Worm (Caenorhabditis elegans) whole organism, late embryonic: Measurements from ENCODE around the gene C24H12.1.

Experiments used
- F13H6.1 ChIP-seq: sonication (generic microtip); optimal IDR thresholded peaks from 2 replicates; lab custom pipeline; 2016; ENCODE audit warnings: missing genetic modification characterization, missing compliant biosample characterization
- T23F11.4 ChIP-seq: fragments of 200-800 bp; sonication (Bioruptor generic); optimal IDR thresholded peaks from 2 replicates; lab custom pipeline; 2018; ENCODE audit warnings: mild to moderate bottlenecking, missing genetic modification characterization, missing compliant biosample characterization
- Y22D7AL.16 ChIP-seq: sonication (generic microtip); optimal IDR thresholded peaks from 2 replicates; lab custom pipeline; 2016; ENCODE audit warnings: missing genetic modification characterization, missing compliant biosample characterization
- ama-1 ChIP-seq: fragments of 150-350 bp; optimal IDR thresholded peaks from 2 replicates; lab custom pipeline; 2014
- ceh-30 ChIP-seq: fragments of 150-350 bp; optimal IDR thresholded peaks from 2 replicates; lab custom pipeline; 2014; ENCODE audit warnings: missing biosample characterization, missing genetic modification characterization
- hlh-13 ChIP-seq: fragments of 200-800 bp; sonication (Bioruptor generic); optimal IDR thresholded peaks from 2 replicates; lab custom pipeline; 2018; ENCODE audit warnings: mild to moderate bottlenecking, missing genetic modification characterization, missing compliant biosample characterization
- hlh-15 ChIP-seq: sonication (generic microtip); optimal IDR thresholded peaks from 2 replicates; lab custom pipeline; 2016; ENCODE audit warnings: missing genetic modification characterization, missing compliant biosample characterization
- hlh-8 ChIP-seq: sonication (generic microtip); optimal IDR thresholded peaks from 2 replicates; lab custom pipeline; 2016; ENCODE audit warnings: missing genotype, missing genetic modification characterization, missing compliant biosample characterization
- nhr-11 ChIP-seq: fragments of 150-350 bp; optimal IDR thresholded peaks from 2 replicates; lab custom pipeline; 2014; ENCODE audit warnings: missing biosample characterization, missing genetic modification characterization
- pha-4 ChIP-seq: fragments of 150-350 bp; optimal IDR thresholded peaks from 2 replicates; lab custom pipeline; 2018; ENCODE audit warnings: missing biosample characterization, missing genetic modification reagents, missing genetic modification characterization
- tbx-7 ChIP-seq: sonication (generic microtip); optimal IDR thresholded peaks from 2 replicates; lab custom pipeline; 2016; ENCODE audit warnings: missing genotype, missing genetic modification characterization, missing compliant biosample characterization

DNA sequence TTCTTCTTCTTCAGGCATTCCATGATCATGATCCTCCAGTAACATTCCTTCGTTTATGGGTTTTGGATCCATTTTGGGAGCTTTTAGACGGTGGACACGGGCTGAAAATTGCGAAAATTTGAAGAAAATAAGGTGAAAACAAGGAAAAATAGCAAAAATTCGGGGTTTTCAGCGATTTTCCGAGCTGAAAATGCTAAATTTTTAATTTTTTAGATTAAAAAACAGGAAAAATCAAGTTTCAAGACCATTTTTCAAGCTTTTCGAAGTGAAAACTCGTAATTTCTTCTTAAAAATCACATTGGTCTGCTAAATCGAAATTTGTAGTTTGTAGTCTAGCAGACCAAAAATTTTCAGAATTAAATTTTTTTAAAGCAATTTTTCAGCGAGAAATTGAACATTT, 26.1 kb downstream of the C24H12.1 start, which contains the start of gene nfyb-1:
- TF ChIP-seq F13H6.1 (tag; lab: Kevin White, UChicago), result no peak
- no peak for TF ChIP-seq T23F11.4 (GFP tag; lab: Kevin White, UChicago)
- no peak for TF ChIP-seq Y22D7AL.16 (tag; lab: Kevin White, UChicago)
- no peak for TF ChIP-seq tbx-7 (tag; lab: Kevin White, UChicago)
- no peak for TF ChIP-seq hlh-8 (tag; lab: Kevin White, UChicago)
- no peak for TF ChIP-seq pha-4 (tag; lab: Kevin White, UChicago)
- no peak for TF ChIP-seq nhr-11
- TF ChIP-seq hlh-15 (tag; lab: Kevin White, UChicago), result no peak
- TF ChIP-seq ama-1 (lab: Kevin White, UChicago), result no peak
- no peak for TF ChIP-seq hlh-13
- TF ChIP-seq ceh-30 (tag; lab: Kevin White, UChicago), result no peak
